Fruit fly (Drosophila melanogaster): Measurements from ENCODE around the gene Men-b.

The Men-b gene

DNA sequence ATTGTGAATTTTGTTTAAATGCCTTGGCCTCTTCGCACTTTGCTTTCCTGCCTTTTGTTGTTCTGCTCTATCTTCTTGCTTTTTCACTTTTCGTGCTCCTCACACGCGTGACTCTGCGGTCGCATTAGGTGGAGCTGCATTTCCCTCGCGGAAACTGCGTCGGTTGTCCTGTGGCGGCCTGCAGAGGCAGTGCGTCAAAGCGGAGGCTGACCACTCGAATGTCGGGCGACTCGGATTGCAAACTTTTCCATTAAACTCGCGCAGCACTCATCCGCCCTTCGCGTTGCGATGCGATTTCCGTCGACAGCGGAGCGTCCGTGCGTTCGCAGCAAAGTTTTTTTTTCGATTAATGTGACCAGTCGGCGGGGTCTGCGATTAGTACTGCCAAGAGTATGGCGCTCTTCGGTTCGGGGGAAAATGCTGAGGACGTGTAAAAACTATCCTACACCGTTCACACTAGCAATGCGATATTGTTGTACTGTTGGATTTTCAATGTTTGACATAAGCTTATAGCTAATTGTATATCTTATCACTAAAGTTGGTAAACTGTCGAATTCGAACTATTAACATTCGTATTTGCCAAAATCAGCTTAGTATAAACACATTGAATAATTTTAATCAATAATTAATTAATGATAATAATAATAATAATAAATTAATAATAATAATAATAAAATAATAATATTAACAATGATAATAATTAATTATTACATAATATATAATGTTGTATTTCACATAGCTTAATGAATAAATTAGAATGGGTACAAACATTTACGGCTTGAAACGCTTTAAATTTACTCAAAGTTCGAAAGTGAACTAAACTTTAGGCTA lies 562 bp upstream of the Men-b start, which contains the start of gene CG6051 (continued):
- no peak for TF ChIP-seq bbx (GFP tag; IDR thresholded peaks at IDR 0.05; ENCODE audit: partially characterized antibody)
- peak; percentile 46 for TF ChIP-seq sug (tag; optimal IDR thresholded peaks at IDR 0.05)
- TF ChIP-seq BtbVII (GFP tag; optimal IDR thresholded peaks at IDR 0.05): peak; percentile 54
- peak; percentile 4 for TF ChIP-seq CG6813 (GFP tag; optimal IDR thresholded peaks at IDR 0.05)
- no peak for TF ChIP-seq CG32772 (GFP tag; IDR thresholded peaks at IDR 0.05)
- peak; percentile 91 for TF ChIP-seq CG17802 (tag; optimal IDR thresholded peaks at IDR 0.05)
- no peak for TF ChIP-seq CG3847 (GFP tag; IDR thresholded peaks at IDR 0.05)
- no peak for TF ChIP-seq E2f2 (GFP tag; IDR thresholded peaks at IDR 0.05)
- TF ChIP-seq row (GFP tag; IDR thresholded peaks at IDR 0.05): no peak
- TF ChIP-seq CG6765 (GFP tag; optimal IDR thresholded peaks at IDR 0.05): peak; percentile 63
- TF ChIP-seq bigmax (GFP tag; optimal IDR thresholded peaks at IDR 0.05): no peak
- TF ChIP-seq CG6654 (GFP tag; optimal IDR thresholded peaks at IDR 0.05): no peak
- no peak for TF ChIP-seq Tbp (GFP tag; optimal IDR thresholded peaks at IDR 0.05)
- TF ChIP-seq sqz (GFP tag; optimal IDR thresholded peaks at IDR 0.05): peak; percentile 95
- peak; percentile 40 for TF ChIP-seq fd64A (GFP tag; optimal IDR thresholded peaks at IDR 0.05)
- peak; percentile 54 for TF ChIP-seq Hr3 (GFP tag; optimal IDR thresholded peaks at IDR 0.05)
- TF ChIP-seq CG34422 (GFP tag; IDR thresholded peaks at IDR 0.05): no peak
- no peak for TF ChIP-seq CG10147 (GFP tag; optimal IDR thresholded peaks at IDR 0.05)
- no peak for TF ChIP-seq CG5953 (GFP tag; IDR thresholded peaks at IDR 0.05)
- peak; percentile 44; the same call in 1 of the 2 replicates for TF ChIP-seq onecut (GFP tag; IDR thresholded peaks at IDR 0.05)
- peak in 1 of 2 experiments; percentile 61 for TF ChIP-seq Hr51 (GFP tag; optimal IDR thresholded peaks at IDR 0.05)
- TF ChIP-seq CG11560 (tag; IDR thresholded peaks at IDR 0.05): no peak
- TF ChIP-seq ase (GFP tag; IDR thresholded peaks at IDR 0.05): no peak
- TF ChIP-seq ttk (GFP tag; IDR thresholded peaks at IDR 0.05): no peak
- peak in 1 of 2 experiments; percentile 13 for TF ChIP-seq Hr78 (GFP tag; optimal IDR thresholded peaks at IDR 0.05)
- TF ChIP-seq CG11247 (GFP tag; IDR thresholded peaks at IDR 0.05): no peak
- TF ChIP-seq Hsf (GFP tag; optimal IDR thresholded peaks at IDR 0.05): peak; percentile 56
- TF ChIP-seq hb (GFP tag; IDR thresholded peaks at IDR 0.05; ENCODE audit: partially characterized antibody): no peak
- no peak for TF ChIP-seq grn (GFP tag; optimal IDR thresholded peaks at IDR 0.05)
- no peak for TF ChIP-seq Hr39 (optimal IDR thresholded peaks at IDR 0.05)
- TF ChIP-seq Myb (GFP tag; optimal IDR thresholded peaks at IDR 0.05): peak; percentile 19
- TF ChIP-seq MTF-1 (GFP tag; optimal IDR thresholded peaks at IDR 0.05; ENCODE audit: borderline replicate concordance): peak; percentile 73
- no peak for TF ChIP-seq CG43689 (GFP tag; IDR thresholded peaks at IDR 0.05)
- TF ChIP-seq Ssrp (tag; optimal IDR thresholded peaks at IDR 0.05): peak; percentile 53
- TF ChIP-seq Dip3 (GFP tag; optimal IDR thresholded peaks at IDR 0.05): peak; percentile 43
- TF ChIP-seq Ets97D (GFP tag; optimal IDR thresholded peaks at IDR 0.05): peak; percentile 53
- TF ChIP-seq Mad (GFP tag; optimal IDR thresholded peaks at IDR 0.05): no peak
- TF ChIP-seq CG14050 (GFP tag; IDR thresholded peaks at IDR 0.05): no peak
- peak; percentile 60 for TF ChIP-seq CG17359 (tag; optimal IDR thresholded peaks at IDR 0.05)
- TF ChIP-seq ssp (GFP tag; IDR thresholded peaks at IDR 0.05): no peak
- peak; percentile 56 for TF ChIP-seq Abd-B (GFP tag; optimal IDR thresholded peaks at IDR 0.05)
- no peak for TF ChIP-seq wdn (GFP tag; IDR thresholded peaks at IDR 0.05)
- TF ChIP-seq ab (GFP tag; optimal IDR thresholded peaks at IDR 0.05): no peak
- peak; percentile 30 for TF ChIP-seq CG10654 (GFP tag; optimal IDR thresholded peaks at IDR 0.05)
- TF ChIP-seq gce (GFP tag; IDR thresholded peaks at IDR 0.05): no peak
- no peak for TF ChIP-seq Scr (GFP tag; IDR thresholded peaks at IDR 0.05; ENCODE audit: partially characterized antibody)
- no peak for TF ChIP-seq peb (GFP tag; IDR thresholded peaks at IDR 0.05)
- peak; percentile 42 for TF ChIP-seq CG12299 (tag; optimal IDR thresholded peaks at IDR 0.05)
- TF ChIP-seq sens (GFP tag): peak; percentile 83
- peak; percentile 63 for TF ChIP-seq zen (tag; optimal IDR thresholded peaks at IDR 0.05)

All from whole organism, embryonic.